Fruit fly (Drosophila melanogaster) whole organism, wandering third instar larva: ENCODE data around the gene RpL32.

Experiments used
- GATAd ChIP-seq: sonication (Bioruptor generic); optimal IDR thresholded peaks from 2 replicates; lab custom pipeline; 2016; ENCODE audit warnings: missing biosample characterization, missing genetic modification characterization
- HLH106 ChIP-seq: fragments of 200-800 bp; optimal IDR thresholded peaks from 3 replicates; lab custom pipeline; 2019; ENCODE audit warnings: missing biosample characterization, mild to moderate bottlenecking, missing genetic modification characterization, moderate library complexity
- Vsx2 ChIP-seq: fragments of 200-300, 225-300 bp; sonication (Bioruptor generic); optimal IDR thresholded peaks from 2 replicates; lab custom pipeline; 2018; ENCODE audit warnings: missing biosample characterization, missing genetic modification characterization; ENCODE audit not compliant: partially characterized antibody
- br ChIP-seq: fragments of 200-800 bp; sonication (Bioruptor generic); optimal IDR thresholded peaks from 2 replicates; lab custom pipeline; 2016; ENCODE audit warnings: missing biosample characterization, missing genetic modification characterization
- dmrt93B ChIP-seq: fragments of 200-800 bp; sonication (Bioruptor generic); optimal IDR thresholded peaks from 2 replicates; lab custom pipeline; 2018; ENCODE audit warnings: missing biosample characterization, mild to moderate bottlenecking, missing genetic modification characterization
- fru ChIP-seq: fragments of 200-800 bp; sonication (Bioruptor generic); optimal IDR thresholded peaks from 3 replicates; lab custom pipeline; 2016; ENCODE audit warnings: missing biosample characterization, mild to moderate bottlenecking, missing genetic modification characterization
- h ChIP-seq: fragments of 200-800 bp; sonication (Bioruptor generic); optimal IDR thresholded peaks from 3 replicates; lab custom pipeline; 2016; ENCODE audit warnings: missing biosample characterization, mild to moderate bottlenecking, missing genetic modification characterization
- pan ChIP-seq: fragments of >200 bp; optimal IDR thresholded peaks from 2 replicates; lab custom pipeline; 2017
- rgr ChIP-seq: fragments of 200-800 bp; sonication (Bioruptor generic); optimal IDR thresholded peaks from 3 replicates; lab custom pipeline; 2016; ENCODE audit warnings: missing biosample characterization, mild to moderate bottlenecking, missing genetic modification characterization
- usp ChIP-seq: fragments of >200 bp; optimal IDR thresholded peaks from 2 replicates; lab custom pipeline; 2017; ENCODE audit warnings: missing biosample characterization, missing genetic modification characterization

DNA sequence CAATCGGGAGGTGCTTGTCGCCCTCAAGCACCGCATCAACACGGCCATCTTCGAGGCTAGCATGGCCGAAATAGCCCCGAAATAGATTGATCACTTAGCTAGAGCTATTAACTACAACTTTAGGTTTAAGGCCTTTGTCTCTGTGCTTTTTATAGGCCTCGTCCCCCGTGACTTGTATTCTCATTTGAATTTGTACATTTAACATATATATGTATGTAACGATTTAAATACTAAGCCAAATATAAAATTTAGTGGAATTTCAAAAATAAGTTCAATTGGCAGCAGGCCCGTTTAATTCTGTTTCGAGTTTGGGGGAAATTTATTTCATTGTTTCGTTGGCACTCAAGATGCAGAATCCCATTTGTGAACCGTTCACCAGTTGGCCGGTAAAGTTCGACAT, 46.5 kb downstream of the RpL32 start, which contains the start of gene CG34298:
- no peak for TF ChIP-seq Vsx2 (GFP tag; lab: Kevin White, UChicago)
- TF ChIP-seq dmrt93B, result no peak
- no peak for TF ChIP-seq pan (lab: Kevin White, UChicago)
- no peak for TF ChIP-seq fru (GFP tag; lab: Kevin White, UChicago)
- no peak for TF ChIP-seq usp (GFP tag; lab: Kevin White, UChicago)
- no peak for TF ChIP-seq HLH106 (tag; lab: Kevin White, UChicago)
- no peak for TF ChIP-seq GATAd (GFP tag; lab: Kevin White, UChicago)
- no peak for TF ChIP-seq h (GFP tag; lab: Kevin White, UChicago)
- TF ChIP-seq br (GFP tag; lab: Kevin White, UChicago), result no peak
- TF ChIP-seq rgr (GFP tag; lab: Kevin White, UChicago), result no peak
